Fruit fly (Drosophila melanogaster) whole organism, embryonic: ENCODE data around the gene Tom.
A peak's percentile ranks its signal among the peaks of the same experiment; 100 is the strongest.

Experiments used
- BEAF-32 ChIP-seq: fragments of 200-800 bp; sonication (Bioruptor generic); optimal IDR thresholded peaks from 3 replicates; lab custom pipeline; 2017; ENCODE audit warnings: missing biosample characterization, missing genetic modification characterization, mild to moderate bottlenecking, moderate library complexity, missing genetic modification reagents
- CG10147 ChIP-seq: fragments of 200-800 bp; sonication (Bioruptor generic); optimal IDR thresholded peaks from 2 replicates; lab custom pipeline; 2019; ENCODE audit warnings: missing biosample characterization, mild to moderate bottlenecking, missing genetic modification characterization, moderate library complexity
- CG10462 ChIP-seq: fragments of 200-800 bp; sonication (Bioruptor generic); optimal IDR thresholded peaks from 2 replicates; lab custom pipeline; 2016; ENCODE audit warnings: missing biosample characterization, missing genetic modification characterization
- CG10543 ChIP-seq: fragments of 200-800 bp; sonication (Bioruptor generic); optimal IDR thresholded peaks from 3 replicates; lab custom pipeline; 2017; ENCODE audit warnings: missing biosample characterization, mild to moderate bottlenecking, missing genetic modification characterization, moderate library complexity
- CG10959 ChIP-seq: fragments of 200-800 bp; sonication (Bioruptor generic); IDR thresholded peaks from 2 replicates; pipeline ENCODE4 v1.3.6; 2022; ENCODE audit warnings: missing biosample characterization, missing genetic modification characterization
- CG15011 ChIP-seq: fragments of 200-800 bp; sonication (Bioruptor generic); optimal IDR thresholded peaks from 3 replicates; lab custom pipeline; 2018; ENCODE audit warnings: missing biosample characterization, mild to moderate bottlenecking, missing genetic modification characterization
- CG15479 ChIP-seq: fragments of 200-800 bp; sonication (Bioruptor generic); optimal IDR thresholded peaks from 3 replicates; lab custom pipeline; 2019; ENCODE audit warnings: missing biosample characterization, mild to moderate bottlenecking, missing genetic modification characterization, moderate library complexity
- CG15696 ChIP-seq: fragments of 200-800 bp; sonication (Bioruptor generic); optimal IDR thresholded peaks from 2 replicates; lab custom pipeline; 2019; ENCODE audit warnings: missing biosample characterization, mild to moderate bottlenecking, missing genetic modification characterization, moderate library complexity
- CG1647 ChIP-seq: fragments of 200-800 bp; sonication (Bioruptor generic); optimal IDR thresholded peaks from 3 replicates; lab custom pipeline; 2016; ENCODE audit warnings: missing biosample characterization, missing genetic modification characterization
- CG17829 ChIP-seq: fragments of 200-800 bp; optimal IDR thresholded peaks from 2 replicates; lab custom pipeline; 2019; ENCODE audit warnings: missing biosample characterization, mild to moderate bottlenecking, missing genetic modification characterization, moderate library complexity
- CG2129 ChIP-seq: fragments of 200-800 bp; sonication (Bioruptor generic); IDR thresholded peaks from 2 replicates; pipeline ENCODE4 v1.3.6; 2022; ENCODE audit warnings: missing biosample characterization, missing genetic modification characterization; ENCODE audit not compliant: partially characterized antibody
- CG6791 ChIP-seq: fragments of 200-800 bp; sonication (Bioruptor generic); IDR thresholded peaks from 3 replicates; pipeline ENCODE4 v1.3.6; 2022; ENCODE audit warnings: missing biosample characterization, missing genetic modification characterization; ENCODE audit not compliant: partially characterized antibody
- CG8765 ChIP-seq: fragments of 200-800 bp; sonication (Bioruptor generic); IDR thresholded peaks from 2 replicates; pipeline ENCODE4 v1.3.6; 2022; ENCODE audit warnings: missing biosample characterization, missing genetic modification characterization
- CG9797 ChIP-seq: fragments of 200-800 bp; sonication (Bioruptor generic); optimal IDR thresholded peaks from 3 replicates; lab custom pipeline; 2018; ENCODE audit warnings: missing biosample characterization, mild to moderate bottlenecking, missing genetic modification characterization
- Doc3 ChIP-seq: fragments of 200-800 bp; sonication (Bioruptor generic); IDR thresholded peaks from 3 replicates; pipeline ENCODE4 v1.3.6; 2022; ENCODE audit warnings: missing biosample characterization, missing genetic modification characterization; ENCODE audit not compliant: partially characterized antibody
- Fer1 ChIP-seq: fragments of 200-800 bp; sonication (Bioruptor generic); optimal IDR thresholded peaks from 2 replicates; lab custom pipeline; 2017; ENCODE audit warnings: missing biosample characterization, mild to moderate bottlenecking, missing genetic modification characterization
- H15 ChIP-seq: fragments of 200-800 bp; sonication (Bioruptor generic); IDR thresholded peaks from 3 replicates; pipeline ENCODE4 v1.3.6; 2022; ENCODE audit warnings: missing biosample characterization, missing genetic modification characterization
- Hsf ChIP-seq: fragments of 200-800 bp; sonication (Bioruptor generic); optimal IDR thresholded peaks from 3 replicates; lab custom pipeline; 2016; ENCODE audit warnings: missing biosample characterization, missing genetic modification characterization
- Kr ChIP-seq: fragments of 200-800 bp; sonication (Bioruptor generic); optimal IDR thresholded peaks from 2 replicates; lab custom pipeline; 2017; ENCODE audit warnings: missing biosample characterization, mild to moderate bottlenecking, missing genetic modification characterization
- Lim3 ChIP-seq: fragments of 200-800 bp; sonication (Bioruptor generic); IDR thresholded peaks from 2 replicates; pipeline ENCODE4 v1.3.6; 2022; ENCODE audit warnings: missing biosample characterization, missing genetic modification characterization
- Med ChIP-seq: fragments of 200-800 bp; sonication (Bioruptor generic); peaks from one replicate; lab custom pipeline; 2016; ENCODE audit warnings: missing biosample characterization, missing genetic modification characterization, mild to moderate bottlenecking, inconsistent platforms, moderate library complexity
- Nf-YB ChIP-seq: fragments of 200-800 bp; sonication (Bioruptor generic); optimal IDR thresholded peaks from 3 replicates; lab custom pipeline; 2019; ENCODE audit warnings: missing biosample characterization, mild to moderate bottlenecking, missing genetic modification characterization, moderate library complexity
- Nf-YC ChIP-seq: fragments of 200-800 bp; optimal IDR thresholded peaks from 3 replicates; lab custom pipeline; 2019; ENCODE audit warnings: missing biosample characterization, mild to moderate bottlenecking, missing genetic modification characterization, moderate library complexity
- Opbp ChIP-seq: fragments of 200-800 bp; sonication (Bioruptor generic); IDR thresholded peaks from 3 replicates; pipeline ENCODE4 v1.3.6; 2022; ENCODE audit warnings: missing biosample characterization, missing genetic modification characterization; ENCODE audit not compliant: partially characterized antibody
- Ravus ChIP-seq: fragments of 200-800 bp; sonication (Bioruptor generic); IDR thresholded peaks from 2 replicates; pipeline ENCODE4 v1.3.6; 2022; ENCODE audit warnings: missing biosample characterization, missing genetic modification characterization
- Sry-δ ChIP-seq: fragments of 200-800 bp; sonication (Bioruptor generic); optimal IDR thresholded peaks from 2 replicates; lab custom pipeline; 2016; ENCODE audit warnings: missing biosample characterization, missing genetic modification characterization
- Tbp ChIP-seq: fragments of >200 bp; optimal IDR thresholded peaks from 2 replicates; lab custom pipeline; 2018; ENCODE audit warnings: missing biosample characterization, missing genetic modification characterization
- Xrp1 ChIP-seq: fragments of 200-800 bp; sonication (Bioruptor generic); IDR thresholded peaks from 2 replicates; pipeline ENCODE4 v1.3.6; 2022; ENCODE audit warnings: missing biosample characterization, missing genetic modification characterization
- amos ChIP-seq: fragments of 200-800 bp; sonication (Bioruptor generic); IDR thresholded peaks from 2 replicates; pipeline ENCODE4 v1.3.6; 2022; ENCODE audit warnings: missing biosample characterization, missing genetic modification characterization; ENCODE audit not compliant: partially characterized antibody
- bbx ChIP-seq: fragments of 200-800 bp; sonication (Bioruptor generic); IDR thresholded peaks from 2 replicates; pipeline ENCODE4 v1.3.6; 2022; ENCODE audit warnings: missing biosample characterization, missing genetic modification characterization; ENCODE audit not compliant: partially characterized antibody
- chm ChIP-seq: fragments of 200-800 bp; sonication (Bioruptor generic); IDR thresholded peaks from 2 replicates; pipeline ENCODE4 v1.3.6; 2022; ENCODE audit warnings: missing biosample characterization, missing genetic modification characterization
- dm ChIP-seq: fragments of 200-800 bp; sonication (Bioruptor generic); optimal IDR thresholded peaks from 3 replicates; lab custom pipeline; 2016; ENCODE audit warnings: missing biosample characterization, missing genetic modification characterization
- dmrt99B ChIP-seq: fragments of 200-800 bp; sonication (Bioruptor generic); optimal IDR thresholded peaks from 2 replicates; lab custom pipeline; 2018; ENCODE audit warnings: missing biosample characterization, mild to moderate bottlenecking, missing genetic modification characterization, moderate library complexity
- eve ChIP-seq, 2 experiments: fragments of >200 bp; optimal IDR thresholded peaks; 2 replicates each; lab custom pipeline; 2017; ENCODE audit warnings: missing biosample characterization in 2 of 2, missing genetic modification characterization in 2 of 2
- fd102C ChIP-seq: fragments of 200-800 bp; sonication (Bioruptor generic); optimal IDR thresholded peaks from 2 replicates; lab custom pipeline; 2018; ENCODE audit warnings: missing biosample characterization, mild to moderate bottlenecking, missing genetic modification characterization, moderate library complexity
- gcm ChIP-seq: fragments of 200-800 bp; sonication (Bioruptor generic); optimal IDR thresholded peaks from 2 replicates; lab custom pipeline; 2019; ENCODE audit warnings: missing biosample characterization, mild to moderate bottlenecking, missing genetic modification characterization, moderate library complexity
- hbn ChIP-seq: fragments of 200-800 bp; sonication (Bioruptor generic); IDR thresholded peaks from 2 replicates; pipeline ENCODE4 v1.3.6; 2022; ENCODE audit warnings: missing biosample characterization, missing genetic modification characterization; ENCODE audit not compliant: partially characterized antibody
- kni ChIP-seq: fragments of 200-800 bp; sonication (Bioruptor generic); optimal IDR thresholded peaks from 3 replicates; lab custom pipeline; 2017; ENCODE audit warnings: mild to moderate bottlenecking, missing biosample characterization, missing genetic modification reagents, missing genetic modification characterization
- lilli ChIP-seq: fragments of 200-800 bp; sonication (Bioruptor generic); optimal IDR thresholded peaks from 3 replicates; lab custom pipeline; 2016; ENCODE audit warnings: missing biosample characterization, missing genetic modification characterization
- prd ChIP-seq, 3 experiments: fragments of >200 bp in 2 of 3; fragments of 200-800 bp in 1 of 3; sonication (Bioruptor generic) in 1 of 3; optimal IDR thresholded peaks in 2 of 3; IDR thresholded peaks in 1 of 3; 2 replicates in 2 of 3; 3 replicates in 1 of 3; pipeline versions ENCODE4 v1.3.6 to Lab custom; 2017 to 2022; ENCODE audit warnings: missing biosample characterization in 1 of 3, missing genetic modification characterization in 1 of 3
- pros ChIP-seq: fragments of 200-800 bp; sonication (Bioruptor generic); optimal IDR thresholded peaks from 3 replicates; lab custom pipeline; 2019; ENCODE audit warnings: missing biosample characterization, mild to moderate bottlenecking, missing genetic modification characterization, moderate library complexity
- row ChIP-seq: fragments of 200-800 bp; sonication (Bioruptor generic); IDR thresholded peaks from 3 replicates; pipeline ENCODE4 v1.3.6; 2022; ENCODE audit warnings: missing biosample characterization, missing genetic modification characterization
- sens ChIP-seq: fragments of 200-800 bp; sonication (Bioruptor generic); peaks from one replicate; lab custom pipeline; 2016; ENCODE audit warnings: missing biosample characterization, missing genetic modification characterization
- tio ChIP-seq: fragments of 200-800 bp; sonication (Bioruptor generic); optimal IDR thresholded peaks from 2 replicates; lab custom pipeline; 2017; ENCODE audit warnings: missing biosample characterization, missing genetic modification characterization, inconsistent platforms
- tll ChIP-seq, 2 experiments: fragments of 200-800 bp in 1 of 2; fragments of >200 bp in 1 of 2; sonication (Bioruptor generic) in 1 of 2; optimal IDR thresholded peaks; 2 replicates each; lab custom pipeline; 2017 to 2019; ENCODE audit warnings: missing biosample characterization in 2 of 2, missing genetic modification characterization in 2 of 2, mild to moderate bottlenecking in 1 of 2, moderate library complexity in 1 of 2
- tna ChIP-seq: fragments of 200-800 bp; sonication (Bioruptor generic); IDR thresholded peaks from 2 replicates; pipeline ENCODE4 v1.3.6; 2022; ENCODE audit warnings: missing biosample characterization, missing genetic modification characterization; ENCODE audit not compliant: partially characterized antibody
- trh ChIP-seq: fragments of 200-800 bp; sonication (Bioruptor generic); optimal IDR thresholded peaks from 2 replicates; lab custom pipeline; 2016; ENCODE audit warnings: missing biosample characterization, missing genetic modification characterization
- zfh1 ChIP-seq: fragments of 200-800 bp; sonication (Bioruptor generic); IDR thresholded peaks from 3 replicates; pipeline ENCODE4 v1.3.6; 2022; ENCODE audit warnings: missing biosample characterization, missing genetic modification characterization

The Tom gene

DNA sequence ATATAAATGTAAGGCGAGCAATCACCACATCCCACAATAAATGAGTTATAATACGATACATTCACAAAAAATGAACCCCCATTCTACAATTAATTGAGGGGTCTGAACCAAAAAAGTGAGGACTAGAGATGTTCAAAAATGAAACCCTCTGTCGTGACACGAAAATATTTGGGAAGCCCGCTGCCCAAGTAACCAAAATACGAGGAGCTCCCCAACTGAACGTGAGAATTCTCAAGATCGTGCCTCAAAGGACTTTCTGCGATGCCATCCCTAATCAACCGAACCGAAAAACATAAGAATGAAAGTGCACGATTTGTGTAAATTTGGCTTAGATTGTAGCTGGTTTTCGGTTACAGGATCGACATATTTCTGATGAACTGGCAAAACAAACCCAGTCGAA lies 5.4 kb downstream of the Tom start, which contains the start of gene Ocho (continued):
- peak; percentile 4 for TF ChIP-seq gcm (GFP tag; lab: Kevin White, UChicago)
- TF ChIP-seq Nf-YB (GFP tag; lab: Kevin White, UChicago): no peak
- TF ChIP-seq kni: peak; percentile 17
- TF ChIP-seq row (GFP tag; lab: Robert Waterston, UW): peak; percentile 57
- no peak for TF ChIP-seq prd (optimal IDR thresholded peaks at IDR 0.05; lab: Kevin White, UChicago)
- TF ChIP-seq prd (GFP tag; IDR thresholded peaks at IDR 0.05; lab: Robert Waterston, UW): peak; percentile 35; the same call in 1 of the 3 replicates
- TF ChIP-seq eve (GFP tag; optimal IDR thresholded peaks at IDR 0.05; lab: Kevin White, UChicago): peak in 1 of 2 experiments; percentile 13
- TF ChIP-seq Xrp1: peak; percentile 40; the same call in 1 of the 2 replicates
- no peak for TF ChIP-seq CG10462
- TF ChIP-seq Hsf (GFP tag; lab: Kevin White, UChicago): no peak
- TF ChIP-seq Lim3: no peak
- TF ChIP-seq CG17829 (tag; lab: Kevin White, UChicago): peak; percentile 17
- peak; percentile 64; the same call in 2 of the 3 replicates for TF ChIP-seq Opbp (GFP tag; lab: Robert Waterston, UW)
- peak; percentile 40; the same call in 1 of the 2 replicates for TF ChIP-seq amos (GFP tag; lab: Robert Waterston, UW)
- TF ChIP-seq hbn (GFP tag; lab: Robert Waterston, UW): peak; percentile 19; the same call in 1 of the 2 replicates
- no peak for TF ChIP-seq CG15011 (GFP tag; lab: Kevin White, UChicago)
- TF ChIP-seq CG10959: peak; percentile 63
- peak; percentile 51; the same call in 1 of the 2 replicates for TF ChIP-seq bbx (GFP tag; lab: Robert Waterston, UW)
- TF ChIP-seq CG2129: peak; percentile 61
- TF ChIP-seq CG6791 (GFP tag; lab: Robert Waterston, UW): peak; percentile 57; the same call in 2 of the 3 replicates
- TF ChIP-seq sens (GFP tag; lab: Kevin White, UChicago): peak; percentile 75
- TF ChIP-seq BEAF-32 (GFP tag; lab: Kevin White, UChicago): peak; percentile 67
- no peak for TF ChIP-seq Ravus (GFP tag; lab: Robert Waterston, UW)
- peak; percentile 27; the same call in 1 of the 2 replicates for TF ChIP-seq CG8765 (GFP tag; lab: Robert Waterston, UW)
- peak; percentile 72 for TF ChIP-seq CG15696
- TF ChIP-seq tna (GFP tag; lab: Robert Waterston, UW): no peak
- TF ChIP-seq zfh1 (GFP tag; lab: Robert Waterston, UW): peak; percentile 57; the same call in 2 of the 3 replicates
- TF ChIP-seq Sry-δ (GFP tag; lab: Kevin White, UChicago): peak; percentile 38
- no peak for TF ChIP-seq dmrt99B (tag; lab: Kevin White, UChicago)
- peak; percentile 40; the same call in 1 of the 3 replicates for TF ChIP-seq Doc3

DNA sequence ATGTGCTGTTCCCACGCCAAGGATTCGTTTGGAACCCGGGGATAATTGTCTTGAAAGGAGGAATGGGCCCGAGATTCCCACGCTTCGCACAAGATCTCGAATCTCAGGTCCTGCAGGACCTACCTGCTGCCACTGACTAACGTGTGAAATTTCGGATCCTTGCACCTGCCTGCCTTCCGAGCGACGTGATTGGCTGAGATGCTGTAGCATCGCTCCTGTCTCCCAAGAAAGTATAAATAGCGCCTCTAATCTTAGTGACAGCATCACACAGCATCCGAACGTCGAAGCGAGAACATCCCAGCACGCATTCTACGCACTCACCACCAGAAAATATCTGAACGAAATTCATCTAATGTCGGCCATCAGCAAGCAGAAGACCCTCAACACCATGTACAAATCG lies 5.8 kb downstream of the Tom start:
- TF ChIP-seq trh (GFP tag; lab: Kevin White, UChicago): no peak
- TF ChIP-seq CG10462: no peak
- TF ChIP-seq CG15479: peak; percentile 56
- no peak for TF ChIP-seq CG10543 (GFP tag; lab: Kevin White, UChicago)
- TF ChIP-seq Nf-YB (GFP tag; lab: Kevin White, UChicago): peak; percentile 84
- TF ChIP-seq zfh1 (GFP tag; lab: Robert Waterston, UW): peak; percentile 51; the same call in 1 of the 3 replicates
- peak; percentile 12 for TF ChIP-seq lilli (GFP tag; lab: Kevin White, UChicago)
- no peak for TF ChIP-seq H15 (GFP tag; lab: Robert Waterston, UW)
- peak in 1 of 2 experiments; percentile 19 for TF ChIP-seq tll (GFP tag; optimal IDR thresholded peaks at IDR 0.05; lab: Kevin White, UChicago)
- TF ChIP-seq dm: no peak
- peak; percentile 78 for TF ChIP-seq pros
- no peak for TF ChIP-seq CG9797 (GFP tag; lab: Kevin White, UChicago)
- TF ChIP-seq CG1647 (GFP tag; lab: Kevin White, UChicago): no peak
- TF ChIP-seq CG10147 (GFP tag; lab: Kevin White, UChicago): no peak
- TF ChIP-seq fd102C (GFP tag; lab: Kevin White, UChicago): no peak
- TF ChIP-seq Fer1 (GFP tag; lab: Kevin White, UChicago): no peak
- no peak for TF ChIP-seq tio
- peak; percentile 8 for TF ChIP-seq Kr (GFP tag; lab: Kevin White, UChicago)
- peak; percentile 13 for TF ChIP-seq Tbp (GFP tag; lab: Kevin White, UChicago)
- TF ChIP-seq CG10959: peak; percentile 22; the same call in 1 of the 2 replicates
- peak; percentile 66 for TF ChIP-seq Nf-YC (tag; lab: Kevin White, UChicago)
- peak; percentile 32 for TF ChIP-seq Med (GFP tag; lab: Kevin White, UChicago)
- TF ChIP-seq chm (GFP tag; lab: Robert Waterston, UW): peak; percentile 50; the same call in 1 of the 2 replicates
